Fruit fly (Drosophila melanogaster) whole organism, embryonic: Measurements from ENCODE around the gene CG16953.

Experiments
- Antp ChIP-seq: fragments of 200-800 bp; sonication (Bioruptor generic); optimal IDR thresholded peaks from 3 replicates; lab custom pipeline; 2016; ENCODE audit warnings: missing biosample characterization, missing genetic modification characterization
- CG10565 ChIP-seq: fragments of 200-800 bp; sonication (Bioruptor generic); optimal IDR thresholded peaks from 3 replicates; lab custom pipeline; 2016; ENCODE audit warnings: missing biosample characterization, mild to moderate bottlenecking, missing genetic modification characterization
- CG15696 ChIP-seq: fragments of 200-800 bp; sonication (Bioruptor generic); optimal IDR thresholded peaks from 2 replicates; lab custom pipeline; 2019; ENCODE audit warnings: missing biosample characterization, mild to moderate bottlenecking, missing genetic modification characterization, moderate library complexity
- CG16813 ChIP-seq: fragments of 200-800 bp; sonication (Bioruptor generic); IDR thresholded peaks from 3 replicates; pipeline ENCODE4 v1.3.6; 2022; ENCODE audit warnings: missing biosample characterization, missing genetic modification characterization; ENCODE audit not compliant: partially characterized antibody
- CG18262 ChIP-seq: fragments of 200-800 bp; optimal IDR thresholded peaks from 3 replicates; lab custom pipeline; 2019; ENCODE audit warnings: missing biosample characterization, mild to moderate bottlenecking, missing genetic modification characterization, moderate library complexity
- CG18476 ChIP-seq: fragments of 200-800 bp; sonication (Bioruptor generic); optimal IDR thresholded peaks from 2 replicates; lab custom pipeline; 2016; ENCODE audit warnings: missing biosample characterization, mild to moderate bottlenecking, missing genetic modification characterization
- CG30403 ChIP-seq: fragments of 200-800 bp; sonication (Bioruptor generic); optimal IDR thresholded peaks from 3 replicates; lab custom pipeline; 2016; ENCODE audit warnings: missing biosample characterization, missing genetic modification characterization
- CG34224 ChIP-seq: fragments of 200-800 bp; sonication (Bioruptor generic); IDR thresholded peaks from 3 replicates; pipeline ENCODE4 v1.3.6; 2022; ENCODE audit warnings: missing biosample characterization, missing genetic modification characterization; ENCODE audit not compliant: partially characterized antibody
- CG3838 ChIP-seq: fragments of 200-800 bp; sonication (Bioruptor generic); optimal IDR thresholded peaks from 3 replicates; lab custom pipeline; 2016; ENCODE audit warnings: missing biosample characterization, missing genetic modification characterization
- CG4328 ChIP-seq: fragments of 200-800 bp; sonication (Bioruptor generic); optimal IDR thresholded peaks from 3 replicates; lab custom pipeline; 2017; ENCODE audit warnings: missing biosample characterization, missing genetic modification reagents, missing genetic modification characterization
- CG4820 ChIP-seq: fragments of 200-800 bp; sonication (Bioruptor generic); optimal IDR thresholded peaks from 3 replicates; lab custom pipeline; 2016; ENCODE audit warnings: missing biosample characterization, missing genetic modification characterization
- CG6683 ChIP-seq: fragments of 200-800 bp; sonication (Bioruptor generic); optimal IDR thresholded peaks from 2 replicates; lab custom pipeline; 2017; ENCODE audit warnings: missing biosample characterization, mild to moderate bottlenecking, missing genetic modification characterization, missing genetic modification reagents
- CG6689 ChIP-seq: fragments of 200-800 bp; sonication (Bioruptor generic); IDR thresholded peaks from 2 replicates; pipeline ENCODE4 v1.3.6; 2022; ENCODE audit warnings: missing biosample characterization, missing genetic modification characterization
- CG7556 ChIP-seq: fragments of 200-800 bp; sonication (Bioruptor generic); optimal IDR thresholded peaks from 2 replicates; lab custom pipeline; 2017; ENCODE audit warnings: missing biosample characterization, mild to moderate bottlenecking, missing genetic modification characterization
- CG7928 ChIP-seq: fragments of 200-800 bp; sonication (Bioruptor generic); optimal IDR thresholded peaks from 2 replicates; lab custom pipeline; 2017; ENCODE audit warnings: missing biosample characterization, mild to moderate bottlenecking, missing genetic modification characterization
- CG8765 ChIP-seq: fragments of 200-800 bp; sonication (Bioruptor generic); IDR thresholded peaks from 2 replicates; pipeline ENCODE4 v1.3.6; 2022; ENCODE audit warnings: missing biosample characterization, missing genetic modification characterization
- CrebB ChIP-seq: fragments of 200-800 bp; sonication (Bioruptor generic); optimal IDR thresholded peaks from 3 replicates; lab custom pipeline; 2018; ENCODE audit warnings: missing biosample characterization, mild to moderate bottlenecking, missing genetic modification characterization
- Fer2 ChIP-seq: fragments of 200-800 bp; sonication (Bioruptor generic); optimal IDR thresholded peaks from 2 replicates; lab custom pipeline; 2018; ENCODE audit warnings: missing biosample characterization, mild to moderate bottlenecking, missing genetic modification characterization, moderate library complexity
- Gsc ChIP-seq: fragments of 200-800 bp; sonication (Bioruptor generic); IDR thresholded peaks from 2 replicates; pipeline ENCODE4 v1.3.6; 2022; ENCODE audit warnings: missing biosample characterization, missing genetic modification characterization
- HLH3B ChIP-seq: fragments of 200-800 bp; sonication (Bioruptor generic); IDR thresholded peaks from 2 replicates; pipeline ENCODE4 v1.3.6; 2022; ENCODE audit warnings: missing biosample characterization, missing genetic modification characterization
- HLHmδ ChIP-seq: fragments of 200-800 bp; sonication (Bioruptor generic); optimal IDR thresholded peaks from 2 replicates; lab custom pipeline; 2018; ENCODE audit warnings: missing biosample characterization, mild to moderate bottlenecking, missing genetic modification characterization, moderate library complexity
- Hmx ChIP-seq: fragments of 200-800 bp; sonication (Bioruptor generic); optimal IDR thresholded peaks from 2 replicates; lab custom pipeline; 2016; ENCODE audit warnings: missing biosample characterization, missing genetic modification characterization
- Lhr ChIP-seq: fragments of 200-800 bp; sonication (Bioruptor generic); optimal IDR thresholded peaks from 3 replicates; lab custom pipeline; 2017; ENCODE audit warnings: mild to moderate bottlenecking, missing biosample characterization, missing genetic modification reagents, missing genetic modification characterization
- MBD-R2 ChIP-seq: fragments of 200-800 bp; sonication (Bioruptor generic); IDR thresholded peaks from 2 replicates; pipeline ENCODE4 v1.3.6; 2022; ENCODE audit warnings: missing biosample characterization, missing genetic modification characterization
- NFAT ChIP-seq: fragments of 200-800 bp; sonication (Bioruptor generic); IDR thresholded peaks from 2 replicates; pipeline ENCODE4 v1.3.6; 2022; ENCODE audit warnings: missing biosample characterization, missing genetic modification characterization
- Pdp1 ChIP-seq, 2 experiments: fragments of 200-800 bp; sonication (Bioruptor generic); optimal IDR thresholded peaks; 3 replicates each; lab custom pipeline; 2016; ENCODE audit warnings: missing biosample characterization in 2 of 2, missing genetic modification characterization in 2 of 2, mild to moderate bottlenecking in 1 of 2, moderate library complexity in 1 of 2
- Sry-β ChIP-seq: fragments of 200-800 bp; sonication (Bioruptor generic); optimal IDR thresholded peaks from 2 replicates; lab custom pipeline; 2018; ENCODE audit warnings: missing biosample characterization, mild to moderate bottlenecking, missing genetic modification characterization, moderate library complexity
- Xrp1 ChIP-seq: fragments of 200-800 bp; sonication (Bioruptor generic); IDR thresholded peaks from 2 replicates; pipeline ENCODE4 v1.3.6; 2022; ENCODE audit warnings: missing biosample characterization, missing genetic modification characterization
- YL-1 ChIP-seq: fragments of 200-800 bp; sonication (Bioruptor generic); optimal IDR thresholded peaks from 3 replicates; lab custom pipeline; 2017; ENCODE audit warnings: missing biosample characterization, mild to moderate bottlenecking, missing genetic modification characterization
- bowl ChIP-seq: fragments of 200-800 bp; sonication (Bioruptor generic); IDR thresholded peaks from 2 replicates; pipeline ENCODE4 v1.3.6; 2022; ENCODE audit warnings: missing biosample characterization, missing genetic modification characterization
- chn ChIP-seq: fragments of 200-800 bp; sonication (Bioruptor generic); optimal IDR thresholded peaks from 2 replicates; lab custom pipeline; 2016; ENCODE audit warnings: missing biosample characterization, missing genetic modification characterization
- crol ChIP-seq: fragments of 200-800 bp; sonication (Bioruptor generic); IDR thresholded peaks from 2 replicates; pipeline ENCODE4 v1.3.6; 2022; ENCODE audit warnings: missing biosample characterization, missing genetic modification characterization
- dmrt11E ChIP-seq: fragments of 200-800 bp; sonication (Bioruptor generic); optimal IDR thresholded peaks from 3 replicates; lab custom pipeline; 2018; ENCODE audit warnings: missing biosample characterization, mild to moderate bottlenecking, missing genetic modification characterization, moderate library complexity
- ewg ChIP-seq: fragments of 200-800 bp; sonication (Bioruptor generic); optimal IDR thresholded peaks from 3 replicates; lab custom pipeline; 2017; ENCODE audit warnings: mild to moderate bottlenecking, missing biosample characterization, missing genetic modification reagents, missing genetic modification characterization
- gfzf ChIP-seq: fragments of 200-800 bp; sonication (Bioruptor generic); optimal IDR thresholded peaks from 2 replicates; lab custom pipeline; 2016; ENCODE audit warnings: missing biosample characterization, mild to moderate bottlenecking, missing genetic modification characterization, moderate library complexity
- grau ChIP-seq: fragments of 200-800 bp; optimal IDR thresholded peaks from 3 replicates; lab custom pipeline; 2019; ENCODE audit warnings: missing biosample characterization, mild to moderate bottlenecking, missing genetic modification characterization, moderate library complexity
- her ChIP-seq: fragments of 200-800 bp; sonication (Bioruptor generic); optimal IDR thresholded peaks from 2 replicates; lab custom pipeline; 2016; ENCODE audit warnings: missing biosample characterization, missing genetic modification characterization
- jigr1 ChIP-seq: fragments of 200-800 bp; sonication (Bioruptor generic); IDR thresholded peaks from 3 replicates; pipeline ENCODE4 v1.3.6; 2022; ENCODE audit warnings: missing biosample characterization, missing genetic modification characterization
- jing ChIP-seq: fragments of 200-800 bp; sonication (Bioruptor generic); optimal IDR thresholded peaks from 2 replicates; lab custom pipeline; 2018; ENCODE audit warnings: missing biosample characterization, mild to moderate bottlenecking, missing genetic modification characterization
- jumu ChIP-seq: fragments of 200-800 bp; sonication (Bioruptor generic); optimal IDR thresholded peaks from 3 replicates; lab custom pipeline; 2016; ENCODE audit warnings: missing biosample characterization, missing genetic modification characterization
- ken ChIP-seq: fragments of 200-800 bp; sonication (Bioruptor generic); IDR thresholded peaks from 3 replicates; pipeline ENCODE4 v1.3.6; 2022; ENCODE audit warnings: missing biosample characterization, missing genetic modification characterization
- lov ChIP-seq, 2 experiments: fragments of 200-800 bp in 1 of 2; fragments of >200 bp in 1 of 2; sonication (Bioruptor generic) in 1 of 2; IDR thresholded peaks in 1 of 2; optimal IDR thresholded peaks in 1 of 2; 2 replicates in 1 of 2; 3 replicates in 1 of 2; pipeline versions ENCODE4 v1.3.6 to Lab custom; 2017 to 2022; ENCODE audit warnings: missing biosample characterization in 1 of 2, missing genetic modification characterization in 1 of 2
- nerfin-1 ChIP-seq: fragments of 200-800 bp; sonication (Bioruptor generic); optimal IDR thresholded peaks from 3 replicates; lab custom pipeline; 2019; ENCODE audit warnings: missing biosample characterization, mild to moderate bottlenecking, missing genetic modification characterization, moderate library complexity
- peb ChIP-seq: fragments of 200-800 bp; sonication (Bioruptor generic); IDR thresholded peaks from 2 replicates; pipeline ENCODE4 v1.3.6; 2022; ENCODE audit warnings: missing biosample characterization, missing genetic modification characterization
- pum ChIP-seq: fragments of 200-800 bp; sonication (Bioruptor generic); optimal IDR thresholded peaks from 2 replicates; lab custom pipeline; 2016; ENCODE audit warnings: missing biosample characterization, missing genetic modification characterization
- sens ChIP-seq: fragments of 200-800 bp; sonication (Bioruptor generic); peaks from one replicate; lab custom pipeline; 2016; ENCODE audit warnings: missing biosample characterization, missing genetic modification characterization
- sqz ChIP-seq: fragments of 200-800 bp; sonication (Bioruptor generic); optimal IDR thresholded peaks from 3 replicates; lab custom pipeline; 2018; ENCODE audit warnings: missing biosample characterization, mild to moderate bottlenecking, missing genetic modification characterization
- stc ChIP-seq: fragments of 200-800 bp; sonication (Bioruptor generic); IDR thresholded peaks from 2 replicates; pipeline ENCODE4 v1.3.6; 2022; ENCODE audit warnings: missing biosample characterization, missing genetic modification characterization
- trem ChIP-seq: fragments of 200-800 bp; optimal IDR thresholded peaks from 3 replicates; lab custom pipeline; 2019; ENCODE audit warnings: missing biosample characterization, mild to moderate bottlenecking, missing genetic modification characterization, moderate library complexity
- vnd ChIP-seq: fragments of 200-800 bp; sonication (Bioruptor generic); IDR thresholded peaks from 3 replicates; pipeline ENCODE4 v1.3.6; 2022; ENCODE audit warnings: missing biosample characterization, missing genetic modification characterization; ENCODE audit not compliant: partially characterized antibody
- zen ChIP-seq: fragments of 200-800 bp; sonication (Bioruptor generic); optimal IDR thresholded peaks from 3 replicates; lab custom pipeline; 2018; ENCODE audit warnings: missing biosample characterization, mild to moderate bottlenecking, missing genetic modification characterization, moderate library complexity

The CG16953 gene

DNA sequence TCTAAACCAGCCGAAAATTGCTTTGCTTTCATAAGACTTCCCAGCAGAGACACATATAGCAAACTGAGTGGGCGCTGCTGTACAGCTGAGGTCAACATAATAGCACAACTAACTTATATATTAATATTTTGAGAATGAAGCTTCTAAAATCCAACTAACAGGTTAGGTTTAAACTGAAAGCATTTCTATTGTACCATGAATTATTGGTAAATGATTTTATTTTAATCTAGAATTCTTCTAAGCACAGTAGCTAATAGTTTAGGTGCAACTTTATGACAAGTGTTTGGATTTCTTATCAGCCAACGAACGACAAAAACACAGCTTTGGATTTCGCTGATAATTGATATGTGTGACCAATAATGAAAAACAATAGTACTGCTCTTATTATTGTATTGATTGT is 30.6 kb downstream of the CG16953 start (continued):
- TF ChIP-seq CG16813 (no peak), crol (GFP tag; lab: Robert Waterston, UW) (no peak), NFAT (GFP tag; lab: Robert Waterston, UW) (peak; percentile 46; the same call in 1 of the 2 replicates), ken (GFP tag; lab: Robert Waterston, UW) (no peak), bowl (GFP tag; lab: Robert Waterston, UW) (no peak), Fer2 (tag; lab: Kevin White, UChicago) (no peak), nerfin-1 (no peak), Pdp1 (GFP tag; optimal IDR thresholded peaks at IDR 0.05; lab: Kevin White, UChicago) (peak; percentile 51 to 57), pum (GFP tag; lab: Kevin White, UChicago) (no peak), zen (tag; lab: Kevin White, UChicago) (no peak), lov (optimal IDR thresholded peaks at IDR 0.05; lab: Kevin White, UChicago) (no peak), lov (GFP tag; IDR thresholded peaks at IDR 0.05; lab: Robert Waterston, UW) (no peak), Antp (GFP tag; lab: Kevin White, UChicago) (no peak), Xrp1 (GFP tag; lab: Robert Waterston, UW) (peak; percentile 60), jing (no peak), ewg (GFP tag; lab: Kevin White, UChicago) (no peak), YL-1 (GFP tag; lab: Kevin White, UChicago) (no peak), her (GFP tag; lab: Kevin White, UChicago) (no peak), gfzf (GFP tag; lab: Kevin White, UChicago) (no peak), vnd (no peak), CG6689 (GFP tag; lab: Robert Waterston, UW) (peak; percentile 48), CG3838 (GFP tag; lab: Kevin White, UChicago) (no peak), grau (tag; lab: Kevin White, UChicago) (peak; percentile 36), CG7928 (GFP tag; lab: Kevin White, UChicago) (no peak), CG15696 (no peak), sens (GFP tag; lab: Kevin White, UChicago) (peak; percentile 88), sqz (peak; percentile 23), jigr1 (no peak), CG4820 (GFP tag; lab: Kevin White, UChicago) (peak; percentile 35), Lhr (no peak), stc (GFP tag; lab: Robert Waterston, UW) (peak; percentile 77), Hmx (GFP tag; lab: Kevin White, UChicago) (peak; percentile 35), dmrt11E (no peak), CrebB (no peak), CG8765 (no peak), CG7556 (GFP tag; lab: Kevin White, UChicago) (peak; percentile 27), Gsc (GFP tag; lab: Robert Waterston, UW) (no peak), HLHmδ (GFP tag; lab: Kevin White, UChicago) (no peak), MBD-R2 (GFP tag; lab: Robert Waterston, UW) (peak; percentile 37; the same call in 1 of the 2 replicates), jumu (GFP tag; lab: Kevin White, UChicago) (no peak), peb (GFP tag; lab: Robert Waterston, UW) (no peak), HLH3B (peak; percentile 50), trem (tag; lab: Kevin White, UChicago) (peak; percentile 2), CG18262 (tag; lab: Kevin White, UChicago) (peak; percentile 67), CG10565 (GFP tag; lab: Kevin White, UChicago) (no peak), CG30403 (GFP tag; lab: Kevin White, UChicago) (peak; percentile 23), CG6683 (GFP tag; lab: Kevin White, UChicago) (no peak), chn (GFP tag; lab: Kevin White, UChicago) (no peak), CG34224 (GFP tag; lab: Robert Waterston, UW) (no peak), CG4328 (GFP tag; lab: Kevin White, UChicago) (no peak), Sry-β (GFP tag; lab: Kevin White, UChicago) (no peak), CG18476 (GFP tag; lab: Kevin White, UChicago) (peak; percentile 5)
